Fruit fly (Drosophila melanogaster): ENCODE data around the gene Obp99d.

dm6 chr3R:29762297-29762696 lies 48.0 kb downstream of the Obp99d start:
- TF ChIP-seq h (GFP tag; optimal IDR thresholded peaks at IDR 0.05): no peak
- TF ChIP-seq brk (GFP tag; optimal IDR thresholded peaks at IDR 0.05): no peak
- TF ChIP-seq psq (GFP tag; optimal IDR thresholded peaks at IDR 0.05): no peak
